Fruit fly (Drosophila melanogaster): ENCODE results near the gene slo.

slo gene

dm6 chr3R:24649923-24650322 lies 12.4 kb upstream of the slo start, which contains the start of the genes puf and ash2 (continued):
- TF ChIP-seq Gug (GFP tag; IDR thresholded peaks at IDR 0.05): peak; percentile 3; the same call in 1 of the 4 replicates
- peak; percentile 46 for TF ChIP-seq Scr (GFP tag; IDR thresholded peaks at IDR 0.05; ENCODE audit: partially characterized antibody)
- TF ChIP-seq CG8765 (GFP tag; IDR thresholded peaks at IDR 0.05): no peak
- TF ChIP-seq row (GFP tag; IDR thresholded peaks at IDR 0.05): peak; percentile 25; the same call in 1 of the 3 replicates
- peak; percentile 54; the same call in 1 of the 3 replicates for TF ChIP-seq CG34224 (GFP tag; IDR thresholded peaks at IDR 0.05; ENCODE audit: partially characterized antibody)
- TF ChIP-seq MBD-R2 (GFP tag; IDR thresholded peaks at IDR 0.05): peak; percentile 96
- peak; percentile 27; the same call in 1 of the 2 replicates for TF ChIP-seq sna (GFP tag; IDR thresholded peaks at IDR 0.05; ENCODE audit: partially characterized antibody)
- TF ChIP-seq CG6791 (GFP tag; IDR thresholded peaks at IDR 0.05; ENCODE audit: partially characterized antibody): peak; percentile 63

DNA sequence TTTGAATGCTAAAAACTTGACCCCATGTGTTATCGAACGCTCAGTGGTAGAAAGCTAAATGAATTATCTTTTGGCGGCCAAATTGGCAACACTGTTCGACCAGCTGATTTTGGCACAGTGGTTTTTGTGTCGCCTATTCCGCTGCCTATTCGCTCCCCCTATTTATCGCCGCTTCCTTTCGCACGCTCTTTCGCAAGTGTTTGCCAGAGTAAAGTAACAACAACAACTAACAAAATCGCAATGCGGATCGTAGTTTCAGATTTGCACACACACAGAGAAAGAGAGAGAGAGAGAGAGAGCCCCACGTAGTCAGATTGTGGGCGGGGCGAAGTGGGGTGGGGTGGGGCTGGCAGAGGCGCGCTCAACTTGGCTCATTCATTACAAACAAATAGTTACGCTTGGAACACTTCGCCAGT lies 11.2 kb upstream of the slo start:
- peak; percentile 51 for TF ChIP-seq pzg (GFP tag; optimal IDR thresholded peaks at IDR 0.05)
- no peak for TF ChIP-seq kni (GFP tag; optimal IDR thresholded peaks at IDR 0.05)
- TF ChIP-seq CG42726 (GFP tag; IDR thresholded peaks at IDR 0.05; ENCODE audit: partially characterized antibody): no peak
- no peak for TF ChIP-seq NC2β (GFP tag; optimal IDR thresholded peaks at IDR 0.05)
- TF ChIP-seq odd (GFP tag; optimal IDR thresholded peaks at IDR 0.05): no peak
- no peak for TF ChIP-seq CG30431 (GFP tag; optimal IDR thresholded peaks at IDR 0.05)
- TF ChIP-seq amos (GFP tag; IDR thresholded peaks at IDR 0.05; ENCODE audit: partially characterized antibody): no peak; the same call in 1 of the 2 replicates
- no peak for TF ChIP-seq CG4707 (GFP tag; optimal IDR thresholded peaks at IDR 0.05)
- no peak for TF ChIP-seq CG4730 (GFP tag; IDR thresholded peaks at IDR 0.05)
- TF ChIP-seq CG8388 (GFP tag; optimal IDR thresholded peaks at IDR 0.05): no peak
- no peak for TF ChIP-seq h (optimal IDR thresholded peaks at IDR 0.05)
- TF ChIP-seq HLH4C (GFP tag; IDR thresholded peaks at IDR 0.05; ENCODE audit: partially characterized antibody): no peak
- no peak for TF ChIP-seq ab (GFP tag; optimal IDR thresholded peaks at IDR 0.05)
- no peak for TF ChIP-seq CG32767 (GFP tag; IDR thresholded peaks at IDR 0.05)
- TF ChIP-seq CG2875 (GFP tag; optimal IDR thresholded peaks at IDR 0.05): no peak
- no peak for TF ChIP-seq CG2199 (GFP tag; IDR thresholded peaks at IDR 0.05)
- TF ChIP-seq Dp (GFP tag; optimal IDR thresholded peaks at IDR 0.05): peak; percentile 11
- no peak for TF ChIP-seq Abd-B (GFP tag; optimal IDR thresholded peaks at IDR 0.05)
- TF ChIP-seq CG34376 (GFP tag; optimal IDR thresholded peaks at IDR 0.05): peak; percentile 59
- TF ChIP-seq cato (GFP tag; optimal IDR thresholded peaks at IDR 0.05; ENCODE audit: borderline replicate concordance): no peak
- peak; percentile 67 for TF ChIP-seq psq (GFP tag; optimal IDR thresholded peaks at IDR 0.05)
- TF ChIP-seq pum (GFP tag; optimal IDR thresholded peaks at IDR 0.05): no peak
- TF ChIP-seq NFAT (GFP tag; IDR thresholded peaks at IDR 0.05): peak; percentile 12; the same call in 1 of the 2 replicates
- peak; percentile 35; the same call in 1 of the 2 replicates for TF ChIP-seq Drgx (GFP tag; IDR thresholded peaks at IDR 0.05)
- no peak for TF ChIP-seq CG8281 (tag; optimal IDR thresholded peaks at IDR 0.05)
- TF ChIP-seq CG11093 (GFP tag; IDR thresholded peaks at IDR 0.05): no peak
- TF ChIP-seq CG12219 (GFP tag; optimal IDR thresholded peaks at IDR 0.05): no peak
- peak; percentile 28 for TF ChIP-seq Hand (GFP tag; optimal IDR thresholded peaks at IDR 0.05)
- TF ChIP-seq CG6765 (GFP tag; optimal IDR thresholded peaks at IDR 0.05): peak; percentile 8
- TF ChIP-seq CG9727 (GFP tag; optimal IDR thresholded peaks at IDR 0.05): no peak
- peak; percentile 80 for TF ChIP-seq rib (GFP tag; IDR thresholded peaks at IDR 0.05)
- TF ChIP-seq cg (GFP tag; optimal IDR thresholded peaks at IDR 0.05): peak; percentile 61
- TF ChIP-seq CG2120 (GFP tag; optimal IDR thresholded peaks at IDR 0.05): peak; percentile 53
- no peak for TF ChIP-seq CG10462 (GFP tag; optimal IDR thresholded peaks at IDR 0.05)
- no peak for TF ChIP-seq Poxn (GFP tag; IDR thresholded peaks at IDR 0.05)
- no peak for TF ChIP-seq insv (GFP tag; optimal IDR thresholded peaks at IDR 0.05)
- TF ChIP-seq Max (GFP tag; optimal IDR thresholded peaks at IDR 0.05): no peak
- no peak for TF ChIP-seq CG3995 (GFP tag; optimal IDR thresholded peaks at IDR 0.05)
- TF ChIP-seq CG2116 (GFP tag; optimal IDR thresholded peaks at IDR 0.05): no peak
- no peak for TF ChIP-seq CG7928 (GFP tag; optimal IDR thresholded peaks at IDR 0.05)
- peak; percentile 5 for TF ChIP-seq YL-1 (GFP tag; optimal IDR thresholded peaks at IDR 0.05)
